Fruit fly (Drosophila melanogaster): ENCODE results near the gene Srp68.

The Srp68 gene

dm6 chr3L:8956669-8957068 lies 18.2 kb upstream of the Srp68 start, which contains the start of gene mRpL12 (continued):
- TF ChIP-seq Hmr (GFP tag; optimal IDR thresholded peaks at IDR 0.05), result no peak
- no peak for TF ChIP-seq CG7745 (tag; optimal IDR thresholded peaks at IDR 0.05)
- no peak for TF ChIP-seq prd (optimal IDR thresholded peaks at IDR 0.05)
- TF ChIP-seq prd (GFP tag; IDR thresholded peaks at IDR 0.05), result no peak
- no peak for TF ChIP-seq CG10431 (GFP tag; optimal IDR thresholded peaks at IDR 0.05)
- no peak for TF ChIP-seq vvl (GFP tag; IDR thresholded peaks at IDR 0.05)
- TF ChIP-seq bcd (GFP tag; optimal IDR thresholded peaks at IDR 0.05), result no peak
- TF ChIP-seq z (GFP tag; IDR thresholded peaks at IDR 0.05), result no peak
- no peak for TF ChIP-seq lola (GFP tag; optimal IDR thresholded peaks at IDR 0.05)
- TF ChIP-seq CG1602 (GFP tag; optimal IDR thresholded peaks at IDR 0.05), result no peak
- TF ChIP-seq CG7786 (GFP tag; optimal IDR thresholded peaks at IDR 0.05), result no peak
- no peak for TF ChIP-seq inv (GFP tag; IDR thresholded peaks at IDR 0.05; ENCODE audit: partially characterized antibody)
- TF ChIP-seq grau (tag; optimal IDR thresholded peaks at IDR 0.05), result no peak
- TF ChIP-seq fru (optimal IDR thresholded peaks at IDR 0.05), result no peak
- TF ChIP-seq amos (GFP tag; IDR thresholded peaks at IDR 0.05; ENCODE audit: partially characterized antibody), result peak; percentile 25; the same call in 1 of the 2 replicates
- no peak for TF ChIP-seq esg (GFP tag; conservative IDR thresholded peaks at IDR 0.05)
- TF ChIP-seq CG7928 (GFP tag; optimal IDR thresholded peaks at IDR 0.05), result peak; percentile 92
- no peak for TF ChIP-seq en (GFP tag; optimal IDR thresholded peaks at IDR 0.05)
- no peak for TF ChIP-seq zf30C (GFP tag; optimal IDR thresholded peaks at IDR 0.05)
- no peak for TF ChIP-seq Hey (tag; optimal IDR thresholded peaks at IDR 0.05)
- no peak for TF ChIP-seq wdn (GFP tag; IDR thresholded peaks at IDR 0.05)
- no peak for TF ChIP-seq pita (GFP tag; optimal IDR thresholded peaks at IDR 0.05)
- TF ChIP-seq Dp (GFP tag; optimal IDR thresholded peaks at IDR 0.05), result peak; percentile 52
- no peak for TF ChIP-seq Nf-YC (tag; optimal IDR thresholded peaks at IDR 0.05)
- TF ChIP-seq gro (GFP tag; optimal IDR thresholded peaks at IDR 0.05), result no peak
- no peak for TF ChIP-seq TFAM (GFP tag; optimal IDR thresholded peaks at IDR 0.05)
- no peak for TF ChIP-seq gcm (GFP tag; optimal IDR thresholded peaks at IDR 0.05)
- TF ChIP-seq Antp (GFP tag; optimal IDR thresholded peaks at IDR 0.05), result no peak
- no peak for TF ChIP-seq CG13775 (GFP tag; optimal IDR thresholded peaks at IDR 0.05)
- no peak for TF ChIP-seq ken (GFP tag; IDR thresholded peaks at IDR 0.05)
- no peak for TF ChIP-seq CG6254 (GFP tag; optimal IDR thresholded peaks at IDR 0.05)
- TF ChIP-seq jigr1 (GFP tag; IDR thresholded peaks at IDR 0.05), result no peak
- TF ChIP-seq CG34224 (GFP tag; IDR thresholded peaks at IDR 0.05; ENCODE audit: partially characterized antibody), result peak; percentile 50; the same call in 1 of the 3 replicates
- TF ChIP-seq h (optimal IDR thresholded peaks at IDR 0.05), result no peak
- TF ChIP-seq phol (tag; optimal IDR thresholded peaks at IDR 0.05), result peak; percentile 25
- no peak for TF ChIP-seq az2 (GFP tag; optimal IDR thresholded peaks at IDR 0.05)
- TF ChIP-seq bowl (GFP tag; IDR thresholded peaks at IDR 0.05), result no peak
- no peak for TF ChIP-seq Dip2 (GFP tag; IDR thresholded peaks at IDR 0.05)
- TF ChIP-seq pfk (GFP tag; optimal IDR thresholded peaks at IDR 0.05), result no peak
- no peak for TF ChIP-seq fu2 (GFP tag; optimal IDR thresholded peaks at IDR 0.05)
- TF ChIP-seq Dref (GFP tag; IDR thresholded peaks at IDR 0.05), result peak; percentile 83
- TF ChIP-seq sob (GFP tag; IDR thresholded peaks at IDR 0.05), result no peak
- TF ChIP-seq Stat92E (GFP tag; optimal IDR thresholded peaks at IDR 0.05), result no peak
- no peak for TF ChIP-seq CG11247 (GFP tag; IDR thresholded peaks at IDR 0.05)
- TF ChIP-seq CHES-1-like (GFP tag; optimal IDR thresholded peaks at IDR 0.05), result no peak
- peak; percentile 23; the same call in 1 of the 2 replicates for TF ChIP-seq Bgb (GFP tag; IDR thresholded peaks at IDR 0.05; ENCODE audit: partially characterized antibody)
- TF ChIP-seq CG3838 (GFP tag; optimal IDR thresholded peaks at IDR 0.05), result no peak
- no peak for TF ChIP-seq Six4 (GFP tag; optimal IDR thresholded peaks at IDR 0.05)
- TF ChIP-seq CG10366 (GFP tag; IDR thresholded peaks at IDR 0.05), result no peak
- no peak for TF ChIP-seq D19A (tag; optimal IDR thresholded peaks at IDR 0.05)
- no peak for TF ChIP-seq CG43689 (GFP tag; IDR thresholded peaks at IDR 0.05)
- no peak for TF ChIP-seq cas (GFP tag; IDR thresholded peaks at IDR 0.05)
- no peak for TF ChIP-seq Hand (GFP tag; optimal IDR thresholded peaks at IDR 0.05)
